Fruit fly (Drosophila melanogaster): ENCODE data around the gene veli.

veli gene

dm6 chr3R:25056488-25057157 is 8.8 kb downstream of the veli start:
- TF ChIP-seq CTCF (optimal IDR thresholded peaks at IDR 0.05) (no peak), CG8478 (optimal IDR thresholded peaks at IDR 0.05) (no peak)

- TF ChIP-seq CTCF (optimal IDR thresholded peaks at IDR 0.05) (no peak), CG8478 (optimal IDR thresholded peaks at IDR 0.05) (no peak)
Measured at dm6 chr3R:25056016-25056415, 9.4 kb downstream of the veli start, which contains the start of the genes CG31111 and stac. Gene CG31111 (minus strand): TSS chr3R:25056177. Gene stac (plus strand): TSS chr3R:25056286.

- TF ChIP-seq CTCF (optimal IDR thresholded peaks at IDR 0.05) (no peak), CG8478 (optimal IDR thresholded peaks at IDR 0.05) (no peak)
Measured at dm6 chr3R:25054451-25055188, 10.8 kb downstream of the veli start, which contains the start of gene CG31109. Gene CG31109 (minus strand): TSS chr3R:25054653.

- no peak for TF ChIP-seq CG8478 (optimal IDR thresholded peaks at IDR 0.05)
- no peak for TF ChIP-seq CTCF (optimal IDR thresholded peaks at IDR 0.05)
Measured at dm6 chr3R:25051441-25052097, 13.8 kb downstream of the veli start.

- TF ChIP-seq CTCF (optimal IDR thresholded peaks at IDR 0.05) = no peak
- TF ChIP-seq CG8478 (optimal IDR thresholded peaks at IDR 0.05) = no peak
Measured at dm6 chr3R:25050649-25051048, 14.7 kb downstream of the veli start.

dm6 chr3R:25049742-25050517 is 15.5 kb downstream of the veli start:
- TF ChIP-seq CG8478 (optimal IDR thresholded peaks at IDR 0.05) (no peak), CTCF (optimal IDR thresholded peaks at IDR 0.05) (no peak)

dm6 chr3R:25049383-25049741 is 16.0 kb downstream of the veli start, which contains the start of gene CG11791:
Gene CG11791 (plus strand): TSS chr3R:25049616.
- TF ChIP-seq CTCF (optimal IDR thresholded peaks at IDR 0.05) (no peak), CG8478 (optimal IDR thresholded peaks at IDR 0.05) (no peak)

- TF ChIP-seq CTCF (optimal IDR thresholded peaks at IDR 0.05) = no peak
- TF ChIP-seq CG8478 (optimal IDR thresholded peaks at IDR 0.05) = no peak
Measured at dm6 chr3R:25047504-25047903, 17.9 kb downstream of the veli start, which contains the start of gene CG11790. Gene CG11790 (plus strand): TSS chr3R:25047706.

dm6 chr3R:25046023-25046422 is 19.4 kb downstream of the veli start, which contains the start of gene CG11786:
Gene CG11786 (plus strand): TSS chr3R:25046323.
- TF ChIP-seq CG8478 (optimal IDR thresholded peaks at IDR 0.05) = no peak
- no peak for TF ChIP-seq CTCF (optimal IDR thresholded peaks at IDR 0.05)

dm6 chr3R:25044816-25045551 is 20.4 kb downstream of the veli start, which contains the start of gene 5PtaseI:
Gene 5PtaseI (minus strand): TSS chr3R:25045151.
- no peak for TF ChIP-seq CG8478 (optimal IDR thresholded peaks at IDR 0.05)
- no peak for TF ChIP-seq CTCF (optimal IDR thresholded peaks at IDR 0.05)

dm6 chr3R:25039028-25039476 is 26.3 kb downstream of the veli start, which contains the start of the genes Ythdf and bai:
Gene Ythdf (minus strand): TSS chr3R:25039249.
Gene bai (plus strand): TSS chr3R:25039374.
- no peak for TF ChIP-seq CG8478 (optimal IDR thresholded peaks at IDR 0.05)
- TF ChIP-seq CTCF (optimal IDR thresholded peaks at IDR 0.05) = no peak

- TF ChIP-seq CG8478 (optimal IDR thresholded peaks at IDR 0.05) (no peak), CTCF (optimal IDR thresholded peaks at IDR 0.05) (no peak)
Measured at dm6 chr3R:25036644-25037043, 28.7 kb downstream of the veli start, which contains the start of gene CG31115. Gene CG31115 (plus strand): TSS chr3R:25036944.

- TF ChIP-seq CG8478 (optimal IDR thresholded peaks at IDR 0.05) (no peak), CTCF (optimal IDR thresholded peaks at IDR 0.05) (peak in 1 of 2 experiments; percentile 18)
Measured at dm6 chr3R:25033142-25033586, 32.2 kb downstream of the veli start, which contains the start of gene Smg6. Gene Smg6 (minus strand): TSS chr3R:25033465.
